Worm (Caenorhabditis elegans) whole organism, early embryonic: Measurements from ENCODE around the gene srx-110.

ENCODE experiments used
- B0310.2 ChIP-seq: sonication (generic microtip); optimal IDR thresholded peaks from 2 replicates; lab custom pipeline; 2016; ENCODE audit warnings: mild to moderate bottlenecking, missing genetic modification characterization, missing compliant biosample characterization
- F13C5.2 ChIP-seq: sonication (generic microtip); optimal IDR thresholded peaks from 2 replicates; lab custom pipeline; 2017; ENCODE audit warnings: mild to moderate bottlenecking, missing genetic modification characterization, inconsistent platforms, missing compliant biosample characterization
- aly-1 ChIP-seq: sonication (generic microtip); optimal IDR thresholded peaks from 2 replicates; lab custom pipeline; 2016; ENCODE audit warnings: missing genetic modification characterization, missing compliant biosample characterization
- ama-1 ChIP-seq: fragments of 150-350 bp; optimal IDR thresholded peaks from 2 replicates; lab custom pipeline; 2014
- ceh-13 ChIP-seq: fragments of 200-800 bp; sonication (Bioruptor generic); optimal IDR thresholded peaks from 2 replicates; lab custom pipeline; 2018; ENCODE audit warnings: mild to moderate bottlenecking, missing genetic modification characterization, missing compliant biosample characterization
- ceh-36 ChIP-seq: sonication (generic microtip); optimal IDR thresholded peaks from 2 replicates; lab custom pipeline; 2016; ENCODE audit warnings: missing genetic modification characterization, inconsistent platforms, missing compliant biosample characterization
- ets-7 ChIP-seq: sonication (generic microtip); optimal IDR thresholded peaks from 2 replicates; lab custom pipeline; 2016; ENCODE audit warnings: missing genotype, missing genetic modification characterization, missing compliant biosample characterization
- flt-1 ChIP-seq: fragments of 200-800 bp; sonication (Bioruptor generic); IDR thresholded peaks from 2 replicates; pipeline ENCODE4 v1.3.6; 2022; ENCODE audit warnings: missing genetic modification characterization, missing compliant biosample characterization
- hmbx-1 ChIP-seq: sonication (generic microtip); optimal IDR thresholded peaks from 2 replicates; lab custom pipeline; 2016; ENCODE audit warnings: mild to moderate bottlenecking, missing genetic modification characterization, missing compliant biosample characterization
- hmg-4 ChIP-seq: fragments of 200-800 bp; sonication (Bioruptor generic); optimal IDR thresholded peaks from 2 replicates; lab custom pipeline; 2018; ENCODE audit warnings: mild to moderate bottlenecking, missing genetic modification characterization, missing compliant biosample characterization
- hnd-1 ChIP-seq: sonication (generic microtip); optimal IDR thresholded peaks from 2 replicates; lab custom pipeline; 2016; ENCODE audit warnings: missing genetic modification characterization, missing compliant biosample characterization
- pes-1 ChIP-seq: fragments of 200-800 bp; sonication (Bioruptor generic); IDR thresholded peaks from 2 replicates; pipeline ENCODE4 v1.3.6; 2022; ENCODE audit warnings: missing genetic modification reagents, missing genetic modification characterization, missing compliant biosample characterization
- scrt-1 ChIP-seq: fragments of 200-800 bp; sonication (Bioruptor generic); IDR thresholded peaks from 2 replicates; pipeline ENCODE4 v1.3.6; 2022; ENCODE audit warnings: missing genetic modification characterization, missing compliant biosample characterization
- sea-1 ChIP-seq: fragments of 200-800 bp; sonication (Bioruptor generic); conservative IDR thresholded peaks from 2 replicates; pipeline ENCODE4 v1.3.6; 2022; ENCODE audit warnings: missing genetic modification characterization, missing compliant biosample characterization
- tbx-11 ChIP-seq: fragments of 200-800 bp; sonication (Bioruptor generic); IDR thresholded peaks from 2 replicates; pipeline ENCODE4 v1.3.6; 2022; ENCODE audit warnings: missing genetic modification characterization, missing compliant biosample characterization
- tbx-37 ChIP-seq: fragments of 200-800 bp; sonication (Bioruptor generic); conservative IDR thresholded peaks from 2 replicates; pipeline ENCODE4 v1.3.6; 2022; ENCODE audit warnings: missing genetic modification reagents, missing genetic modification characterization, missing compliant biosample characterization
- tra-4 ChIP-seq: sonication (generic microtip); optimal IDR thresholded peaks from 2 replicates; lab custom pipeline; 2017; ENCODE audit warnings: missing genetic modification characterization, missing compliant biosample characterization

The srx-110 gene

ce11 chrII:3688333-3688732 is 21.0 kb upstream of the srx-110 start, which contains the start of gene ifas-1:
ifas-1 (minus strand) TSS chrII:3688719.
- TF ChIP-seq hnd-1 (tag; lab: Kevin White, UChicago) (no peak), ceh-36 (tag; lab: Kevin White, UChicago) (no peak), tbx-11 (GFP tag; lab: Robert Waterston, UW) (no peak), tra-4 (tag; lab: Kevin White, UChicago) (no peak), pes-1 (GFP tag; lab: Robert Waterston, UW) (no peak), scrt-1 (no peak), flt-1 (GFP tag; lab: Robert Waterston, UW) (no peak), tbx-37 (GFP tag; lab: Robert Waterston, UW) (no peak), ceh-13 (no peak), ets-7 (tag; lab: Kevin White, UChicago) (no peak)

ce11 chrII:3690646-3691045 is 18.7 kb upstream of the srx-110 start, which contains the start of gene srx-101:
srx-101 (minus strand) TSS chrII:3690746.
- TF ChIP-seq pes-1 (GFP tag; lab: Robert Waterston, UW): no peak
- TF ChIP-seq ceh-36 (tag; lab: Kevin White, UChicago): no peak
- TF ChIP-seq sea-1 (GFP tag; lab: Robert Waterston, UW): no peak
- no peak for TF ChIP-seq aly-1 (tag; lab: Kevin White, UChicago)
- TF ChIP-seq tbx-11 (GFP tag; lab: Robert Waterston, UW): no peak
- no peak for TF ChIP-seq tra-4 (tag; lab: Kevin White, UChicago)
- no peak for TF ChIP-seq flt-1 (GFP tag; lab: Robert Waterston, UW)

ce11 chrII:3694664-3695063 is 14.7 kb upstream of the srx-110 start, which contains the start of gene srx-102:
srx-102 (minus strand) TSS chrII:3694764.
- TF ChIP-seq F13C5.2 (no peak), sea-1 (GFP tag; lab: Robert Waterston, UW) (no peak), hmbx-1 (tag; lab: Kevin White, UChicago) (no peak), pes-1 (GFP tag; lab: Robert Waterston, UW) (no peak), hmg-4 (GFP tag; lab: Kevin White, UChicago) (no peak), ceh-13 (no peak), tbx-11 (GFP tag; lab: Robert Waterston, UW) (no peak), ama-1 (lab: Kevin White, UChicago) (no peak), scrt-1 (no peak), B0310.2 (tag; lab: Kevin White, UChicago) (no peak), flt-1 (GFP tag; lab: Robert Waterston, UW) (no peak), ceh-36 (tag; lab: Kevin White, UChicago) (no peak), tbx-37 (GFP tag; lab: Robert Waterston, UW) (no peak), hnd-1 (tag; lab: Kevin White, UChicago) (no peak), ets-7 (tag; lab: Kevin White, UChicago) (no peak)

ce11 chrII:3699591-3699990 is 9.8 kb upstream of the srx-110 start, which contains the start of gene srx-104:
srx-104 (minus strand) TSS chrII:3699691.
- TF ChIP-seq hnd-1 (tag; lab: Kevin White, UChicago) (no peak), hmbx-1 (tag; lab: Kevin White, UChicago) (no peak), ceh-36 (tag; lab: Kevin White, UChicago) (no peak), pes-1 (GFP tag; lab: Robert Waterston, UW) (no peak), tra-4 (tag; lab: Kevin White, UChicago) (no peak), scrt-1 (no peak), sea-1 (GFP tag; lab: Robert Waterston, UW) (no peak), tbx-37 (GFP tag; lab: Robert Waterston, UW) (no peak), F13C5.2 (no peak), ets-7 (tag; lab: Kevin White, UChicago) (no peak), aly-1 (tag; lab: Kevin White, UChicago) (no peak), ama-1 (lab: Kevin White, UChicago) (no peak), hmg-4 (GFP tag; lab: Kevin White, UChicago) (no peak), B0310.2 (tag; lab: Kevin White, UChicago) (no peak)

ce11 chrII:3701305-3701704 is 8.1 kb upstream of the srx-110 start, which contains the start of gene srx-105:
srx-105 (minus strand) TSS chrII:3701405.
- no peak for TF ChIP-seq hmbx-1 (tag; lab: Kevin White, UChicago)
- TF ChIP-seq tbx-11 (GFP tag; lab: Robert Waterston, UW): no peak
- TF ChIP-seq aly-1 (tag; lab: Kevin White, UChicago): no peak
- TF ChIP-seq ceh-13: no peak
- TF ChIP-seq sea-1 (GFP tag; lab: Robert Waterston, UW): no peak
- no peak for TF ChIP-seq ceh-36 (tag; lab: Kevin White, UChicago)
- no peak for TF ChIP-seq flt-1 (GFP tag; lab: Robert Waterston, UW)
- no peak for TF ChIP-seq tra-4 (tag; lab: Kevin White, UChicago)
- TF ChIP-seq hnd-1 (tag; lab: Kevin White, UChicago): no peak
- TF ChIP-seq ets-7 (tag; lab: Kevin White, UChicago): no peak
- TF ChIP-seq B0310.2 (tag; lab: Kevin White, UChicago): no peak
- TF ChIP-seq ama-1 (lab: Kevin White, UChicago): no peak
- no peak for TF ChIP-seq pes-1 (GFP tag; lab: Robert Waterston, UW)
- TF ChIP-seq hmg-4 (GFP tag; lab: Kevin White, UChicago): no peak
- no peak for TF ChIP-seq scrt-1
- TF ChIP-seq tbx-37 (GFP tag; lab: Robert Waterston, UW): no peak

ce11 chrII:3705320-3705719 is 4.0 kb upstream of the srx-110 start, which contains the start of gene srx-108:
srx-108 (plus strand) TSS chrII:3705620.
- TF ChIP-seq sea-1 (GFP tag; lab: Robert Waterston, UW): no peak
- no peak for TF ChIP-seq aly-1 (tag; lab: Kevin White, UChicago)
- no peak for TF ChIP-seq ceh-36 (tag; lab: Kevin White, UChicago)
- TF ChIP-seq tra-4 (tag; lab: Kevin White, UChicago): no peak
- TF ChIP-seq hmbx-1 (tag; lab: Kevin White, UChicago): no peak
- TF ChIP-seq hnd-1 (tag; lab: Kevin White, UChicago): no peak
- TF ChIP-seq tbx-11 (GFP tag; lab: Robert Waterston, UW): no peak
- no peak for TF ChIP-seq pes-1 (GFP tag; lab: Robert Waterston, UW)
- no peak for TF ChIP-seq hmg-4 (GFP tag; lab: Kevin White, UChicago)
- TF ChIP-seq ceh-13: no peak
- no peak for TF ChIP-seq ama-1 (lab: Kevin White, UChicago)
- no peak for TF ChIP-seq scrt-1
- TF ChIP-seq F13C5.2: no peak
- TF ChIP-seq B0310.2 (tag; lab: Kevin White, UChicago): no peak
- TF ChIP-seq flt-1 (GFP tag; lab: Robert Waterston, UW): no peak
- no peak for TF ChIP-seq ets-7 (tag; lab: Kevin White, UChicago)
- TF ChIP-seq tbx-37 (GFP tag; lab: Robert Waterston, UW): no peak
